Fruit fly (Drosophila melanogaster): ENCODE results near the gene SP1173.

- TF ChIP-seq psq (GFP tag; optimal IDR thresholded peaks at IDR 0.05) (no peak), brk (GFP tag; optimal IDR thresholded peaks at IDR 0.05) (no peak), lola (GFP tag; optimal IDR thresholded peaks at IDR 0.05) (no peak), Abd-B (GFP tag; optimal IDR thresholded peaks at IDR 0.05) (no peak), sage (GFP tag; optimal IDR thresholded peaks at IDR 0.05) (no peak), br (GFP tag; optimal IDR thresholded peaks at IDR 0.05) (no peak), CG9705 (GFP tag; optimal IDR thresholded peaks at IDR 0.05) (no peak), Myc (optimal IDR thresholded peaks at IDR 0.05) (no peak), tai (GFP tag; optimal IDR thresholded peaks at IDR 0.05) (no peak)
These were observed 2.3 kb downstream of the SP1173 start for dm6 chr3L:6700962-6701477.
